Worm (Caenorhabditis elegans) whole organism, late embryonic: ENCODE measurements around the gene F07A11.1.

Source experiments
- K02D7.2 ChIP-seq: sonication (generic microtip); optimal IDR thresholded peaks from 2 replicates; lab custom pipeline; 2017; ENCODE audit warnings: mild to moderate bottlenecking, missing genetic modification characterization, missing compliant biosample characterization
- ceh-14 ChIP-seq: sonication (generic microtip); optimal IDR thresholded peaks from 2 replicates; lab custom pipeline; 2016; ENCODE audit warnings: missing genotype, missing genetic modification characterization, missing compliant biosample characterization
- ceh-45 ChIP-seq: fragments of 200-800 bp; sonication (Bioruptor generic); IDR thresholded peaks from 2 replicates; pipeline ENCODE4 v1.3.6; 2022; ENCODE audit warnings: missing genetic modification reagents, missing genetic modification characterization, missing compliant biosample characterization
- elt-2 ChIP-seq: sonication (generic microtip); optimal IDR thresholded peaks from 2 replicates; lab custom pipeline; 2016; ENCODE audit warnings: missing genetic modification reagents, missing genetic modification characterization, missing compliant biosample characterization
- ets-4 ChIP-seq: sonication (generic microtip); optimal IDR thresholded peaks from 2 replicates; lab custom pipeline; 2016; ENCODE audit warnings: missing genetic modification characterization, missing compliant biosample characterization
- lim-6 ChIP-seq: sonication (generic microtip); optimal IDR thresholded peaks from 2 replicates; lab custom pipeline; 2016; ENCODE audit warnings: missing genetic modification characterization, missing compliant biosample characterization
- pag-3 ChIP-seq: sonication (generic microtip); optimal IDR thresholded peaks from 2 replicates; lab custom pipeline; 2016; ENCODE audit warnings: missing compliant biosample characterization, missing genetic modification characterization, borderline replicate concordance
- pqm-1 ChIP-seq: sonication (generic microtip); optimal IDR thresholded peaks from 2 replicates; lab custom pipeline; 2016; ENCODE audit warnings: missing genetic modification characterization, missing compliant biosample characterization
- rnt-1 ChIP-seq: sonication (generic microtip); optimal IDR thresholded peaks from 2 replicates; lab custom pipeline; 2016; ENCODE audit warnings: missing genetic modification characterization, missing compliant biosample characterization

ce11 chrII:11635745-11636161 lies 43.8 kb upstream of the F07A11.1 start:
- TF ChIP-seq ceh-45 (no peak), ceh-14 (no peak), pag-3 (tag; lab: Kevin White, UChicago) (no peak), pqm-1 (tag; lab: Kevin White, UChicago) (no peak), lim-6 (tag; lab: Kevin White, UChicago) (no peak), K02D7.2 (no peak), ets-4 (tag; lab: Kevin White, UChicago) (no peak), rnt-1 (tag; lab: Kevin White, UChicago) (peak; percentile 52), elt-2 (no peak)
